Worm (Caenorhabditis elegans): ENCODE data around the gene ddx-17.

Gene ddx-17

ce11 chrV:14012002-14012554, at the start of gene ddx-17, which contains the start of gene aip-1 (continued):
- TF ChIP-seq snpc-1.1 (tag; optimal IDR thresholded peaks at IDR 0.05; ENCODE audit: insufficient read depth) (peak; percentile 16), egl-44 (GFP tag; IDR thresholded peaks at IDR 0.05) (0 out of 2 replicates have a peak, but pooled peaks have one; percentile 16), athp-1 (tag; optimal IDR thresholded peaks at IDR 0.05) (no peak), ccch-3 (GFP tag; optimal IDR thresholded peaks at IDR 0.05) (no peak), ztf-3 (GFP tag; optimal IDR thresholded peaks at IDR 0.05) (no peak), B0019.2 (GFP tag; conservative IDR thresholded peaks at IDR 0.05) (no peak), nhr-80 (tag; optimal IDR thresholded peaks at IDR 0.05) (peak; percentile 35), sptf-2 (GFP tag; optimal IDR thresholded peaks at IDR 0.05) (no peak), ceh-40 (GFP tag; IDR thresholded peaks at IDR 0.05) (no peak), unc-130 (GFP tag; optimal IDR thresholded peaks at IDR 0.05) (no peak), ztf-18 (tag; optimal IDR thresholded peaks at IDR 0.05) (no peak), ceh-58 (GFP tag; IDR thresholded peaks at IDR 0.05) (no peak), nfyb-1 (GFP tag; IDR thresholded peaks at IDR 0.05) (peak; percentile 56), mxl-1 (tag; optimal IDR thresholded peaks at IDR 0.05) (no peak), hlh-26 (GFP tag; conservative IDR thresholded peaks at IDR 0.05) (no peak), zim-3 (tag; optimal IDR thresholded peaks at IDR 0.05) (no peak), nhr-179 (tag; optimal IDR thresholded peaks at IDR 0.05) (no peak), hrde-1 (tag; optimal IDR thresholded peaks at IDR 0.05; ENCODE audit: borderline replicate concordance) (no peak), F52B5.7 (tag; optimal IDR thresholded peaks at IDR 0.05) (no peak), attf-6 (GFP tag; IDR thresholded peaks at IDR 0.05) (no peak), K12H6.12 (tag; optimal IDR thresholded peaks at IDR 0.05) (peak; percentile 37), F22D6.2 (tag; optimal IDR thresholded peaks at IDR 0.05) (no peak), ama-1 (optimal IDR thresholded peaks at IDR 0.05) (no peak), ama-1 (GFP tag; optimal IDR thresholded peaks at IDR 0.05) (no peak), lir-1 (GFP tag; conservative IDR thresholded peaks at IDR 0.05) (no peak), F57A8.1 (GFP tag; optimal IDR thresholded peaks at IDR 0.05) (no peak), nhr-120 (GFP tag; IDR thresholded peaks at IDR 0.05) (no peak), ztf-26 (tag; optimal IDR thresholded peaks at IDR 0.05) (peak; percentile 35), him-1 (tag; optimal IDR thresholded peaks at IDR 0.05) (no peak), hmg-20 (GFP tag; IDR thresholded peaks at IDR 0.05) (no peak), Y67H2A.10 (GFP tag; conservative IDR thresholded peaks at IDR 0.05) (peak; percentile 72; the same call in 1 of the 2 replicates), lsy-27 (tag; optimal IDR thresholded peaks at IDR 0.05; ENCODE audit: borderline replicate concordance, insufficient read depth) (no peak)

DNA sequence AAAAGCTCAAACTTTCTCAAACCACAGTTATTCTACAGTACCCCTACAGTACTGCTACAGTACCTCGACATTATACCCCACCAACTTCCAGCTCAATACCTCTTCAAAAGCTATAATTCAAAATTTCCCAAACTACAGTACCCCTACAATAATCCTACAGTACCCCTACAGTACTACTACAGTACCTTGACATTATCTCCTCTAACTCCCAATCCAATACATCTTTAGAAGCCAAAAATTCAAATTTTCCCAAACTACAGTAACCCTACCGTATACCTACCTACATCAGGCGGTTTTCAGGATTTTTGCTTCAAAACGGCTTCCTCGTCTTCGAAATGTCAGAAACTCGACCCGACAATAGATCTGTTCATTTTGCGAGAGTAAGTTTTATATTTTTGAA, 45.7 kb upstream of the ddx-17 start, which contains the start of gene F58D12.3:
Gene F58D12.3, plus strand, starts transcription at position 301 of the 400 bp plus-strand sequence.
- TF ChIP-seq nhr-179 (tag; optimal IDR thresholded peaks at IDR 0.05) (no peak), K12H6.12 (tag; optimal IDR thresholded peaks at IDR 0.05) (no peak), ekl-4 (GFP tag; IDR thresholded peaks at IDR 0.05) (no peak), snpc-4 (GFP tag; optimal IDR thresholded peaks at IDR 0.05) (no peak), snpc-4 (tag; optimal IDR thresholded peaks at IDR 0.05) (no peak), chd-7 (tag; optimal IDR thresholded peaks at IDR 0.05) (no peak), nhr-80 (tag; optimal IDR thresholded peaks at IDR 0.05) (no peak), athp-1 (tag; optimal IDR thresholded peaks at IDR 0.05) (no peak), zfh-2 (GFP tag; conservative IDR thresholded peaks at IDR 0.05) (no peak), nhr-27 (tag; optimal IDR thresholded peaks at IDR 0.05) (no peak), Y53F4B.3 (GFP tag; IDR thresholded peaks at IDR 0.05) (no peak), F23B12.7 (tag; optimal IDR thresholded peaks at IDR 0.05; ENCODE audit: insufficient read depth) (no peak), ama-1 (optimal IDR thresholded peaks at IDR 0.05) (no peak), ama-1 (GFP tag; optimal IDR thresholded peaks at IDR 0.05) (no peak), somi-1 (GFP tag; optimal IDR thresholded peaks at IDR 0.05) (no peak), C06A6.2 (GFP tag; conservative IDR thresholded peaks at IDR 0.05) (no peak)

Data from whole organism, young adult.